Worm (Caenorhabditis elegans) whole organism, L4/young adult: Measurements from ENCODE around the gene F20D6.8.

ENCODE experiments used
- dao-5 ChIP-seq: sonication (generic microtip); optimal IDR thresholded peaks from 2 replicates; lab custom pipeline; 2016; ENCODE audit warnings: missing genotype, missing genetic modification characterization, moderate library complexity, missing compliant biosample characterization
- him-1 ChIP-seq: sonication (generic microtip); optimal IDR thresholded peaks from 2 replicates; lab custom pipeline; 2016; ENCODE audit warnings: missing genotype, missing genetic modification reagents, missing genetic modification characterization, missing compliant biosample characterization

DNA sequence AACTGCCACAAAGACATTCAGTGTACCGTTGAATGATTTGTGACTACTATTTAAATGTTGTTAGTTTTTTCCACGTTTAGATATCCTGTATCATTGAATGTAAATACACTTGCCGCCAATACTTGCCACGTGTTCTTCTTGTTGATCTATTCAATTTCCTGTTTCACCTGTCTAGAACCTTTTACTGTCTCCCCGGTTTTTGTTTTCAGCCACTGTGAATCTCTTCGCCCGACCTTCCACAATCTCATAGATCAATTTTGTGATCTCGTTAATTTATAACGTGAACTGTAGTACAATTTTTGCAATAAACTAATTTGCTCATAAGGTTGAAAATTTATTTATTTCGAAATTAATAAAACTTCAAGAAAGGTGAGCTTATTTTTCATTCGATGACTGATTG, 22.7 kb downstream of the F20D6.8 start, which contains the start of gene D1014.13:
- TF ChIP-seq him-1 (tag; lab: Kevin White, UChicago) (no peak), dao-5 (tag; lab: Kevin White, UChicago) (no peak)
